Fruit fly (Drosophila melanogaster) whole organism, prepupa: ENCODE results near the gene Cyp12c1.

Experiments
- Blimp-1 ChIP-seq: fragments of 200-800 bp; sonication (Bioruptor generic); optimal IDR thresholded peaks from 3 replicates; lab custom pipeline; 2017; ENCODE audit warnings: missing biosample characterization, missing genetic modification characterization, mild to moderate bottlenecking, moderate library complexity, missing genetic modification reagents
- CG10669 ChIP-seq: fragments of 200-800 bp; sonication (Bioruptor generic); optimal IDR thresholded peaks from 3 replicates; lab custom pipeline; 2018; ENCODE audit warnings: missing biosample characterization, mild to moderate bottlenecking, missing genetic modification characterization, moderate library complexity
- CG11762 ChIP-seq: fragments of 200-800 bp; sonication (Bioruptor generic); optimal IDR thresholded peaks from 3 replicates; lab custom pipeline; 2016; ENCODE audit warnings: missing biosample characterization, missing genetic modification characterization; ENCODE audit not compliant: insufficient read depth
- CG11902 ChIP-seq: fragments of 200-800 bp; sonication (Bioruptor generic); optimal IDR thresholded peaks from 3 replicates; lab custom pipeline; 2016; ENCODE audit warnings: missing biosample characterization, missing genetic modification characterization
- CG15336 ChIP-seq: fragments of 200-800 bp; sonication (Bioruptor generic); IDR thresholded peaks from 2 replicates; pipeline ENCODE4 v1.3.6; 2022; ENCODE audit warnings: missing biosample characterization, missing genetic modification characterization
- CG16779 ChIP-seq: fragments of 200-800 bp; sonication (Bioruptor generic); optimal IDR thresholded peaks from 3 replicates; lab custom pipeline; 2017; ENCODE audit warnings: missing biosample characterization, mild to moderate bottlenecking, missing genetic modification characterization
- CG3032 ChIP-seq: fragments of 200-800 bp; optimal IDR thresholded peaks from 2 replicates; lab custom pipeline; 2019; ENCODE audit warnings: missing biosample characterization, mild to moderate bottlenecking, missing genetic modification characterization, moderate library complexity
- CG31627 ChIP-seq: fragments of 200-800 bp; sonication (Bioruptor generic); optimal IDR thresholded peaks from 3 replicates; lab custom pipeline; 2016; ENCODE audit warnings: missing biosample characterization, missing genetic modification characterization
- CG3919 ChIP-seq: fragments of 200-800 bp; sonication (Bioruptor generic); optimal IDR thresholded peaks from 3 replicates; lab custom pipeline; 2016; ENCODE audit warnings: missing biosample characterization, missing genetic modification characterization
- CG4318 ChIP-seq: fragments of 200-800 bp; sonication (Bioruptor generic); optimal IDR thresholded peaks from 3 replicates; lab custom pipeline; 2017; ENCODE audit warnings: missing biosample characterization, mild to moderate bottlenecking, missing genetic modification characterization
- CG6163 ChIP-seq: fragments of 200-800 bp; sonication (Bioruptor generic); IDR thresholded peaks from 3 replicates; pipeline ENCODE4 v1.3.6; 2022; ENCODE audit warnings: missing biosample characterization, missing genetic modification characterization
- CG6276 ChIP-seq: fragments of 200-800 bp; sonication (Bioruptor generic); optimal IDR thresholded peaks from 2 replicates; lab custom pipeline; 2017; ENCODE audit warnings: missing biosample characterization, mild to moderate bottlenecking, missing genetic modification characterization
- CG6792 ChIP-seq: fragments of 200-800 bp; sonication (Bioruptor generic); optimal IDR thresholded peaks from 3 replicates; lab custom pipeline; 2016; ENCODE audit warnings: missing biosample characterization, missing genetic modification characterization
- CG6808 ChIP-seq: fragments of 200-800 bp; sonication (Bioruptor generic); optimal IDR thresholded peaks from 3 replicates; lab custom pipeline; 2017; ENCODE audit warnings: missing biosample characterization, missing genetic modification characterization, mild to moderate bottlenecking, moderate library complexity, missing genetic modification reagents
- CG7368 ChIP-seq: fragments of 200-800 bp; sonication (Bioruptor generic); optimal IDR thresholded peaks from 3 replicates; lab custom pipeline; 2016; ENCODE audit warnings: missing biosample characterization, missing genetic modification characterization
- CG8119 ChIP-seq: fragments of 200-800 bp; sonication (Bioruptor generic); IDR thresholded peaks from 3 replicates; pipeline ENCODE4 v1.3.6; 2022; ENCODE audit warnings: missing biosample characterization, missing genetic modification characterization
- CG8319 ChIP-seq: fragments of 200-800 bp; sonication (Bioruptor generic); optimal IDR thresholded peaks from 3 replicates; lab custom pipeline; 2016; ENCODE audit warnings: missing biosample characterization, missing genetic modification characterization
- Eip78C ChIP-seq: fragments of 200-800 bp; sonication (Bioruptor generic); peaks from one replicate; lab custom pipeline; 2016; ENCODE audit warnings: missing biosample characterization, missing genetic modification characterization
- Ets21C ChIP-seq: fragments of 200-800 bp; sonication (Bioruptor generic); optimal IDR thresholded peaks from 3 replicates; lab custom pipeline; 2016; ENCODE audit warnings: missing biosample characterization, missing genetic modification characterization
- Ets96B ChIP-seq: fragments of 200-800 bp; optimal IDR thresholded peaks from 2 replicates; lab custom pipeline; 2019; ENCODE audit warnings: missing biosample characterization, mild to moderate bottlenecking, missing genetic modification characterization, moderate library complexity
- Gug ChIP-seq: fragments of 200-800 bp; sonication (Bioruptor generic); IDR thresholded peaks from 2 replicates; pipeline ENCODE4 v1.3.6; 2022; ENCODE audit warnings: missing biosample characterization, missing genetic modification characterization
- Hr38 ChIP-seq: sonication (Bioruptor generic); optimal IDR thresholded peaks from 2 replicates; lab custom pipeline; 2016; ENCODE audit warnings: missing biosample characterization, missing genetic modification characterization
- Hr39 ChIP-seq: fragments of 200-800 bp; sonication (Bioruptor generic); optimal IDR thresholded peaks from 2 replicates; lab custom pipeline; 2016; ENCODE audit warnings: missing biosample characterization, missing genetic modification characterization
- Sox14 ChIP-seq: fragments of 200-800 bp; sonication (Bioruptor generic); optimal IDR thresholded peaks from 3 replicates; lab custom pipeline; 2016; ENCODE audit warnings: missing biosample characterization, missing genetic modification characterization
- achi ChIP-seq: fragments of 200-800 bp; sonication (Bioruptor generic); optimal IDR thresholded peaks from 3 replicates; lab custom pipeline; 2016; ENCODE audit warnings: missing biosample characterization, missing genetic modification characterization
- cyc ChIP-seq: fragments of 200-800 bp; sonication (Bioruptor generic); optimal IDR thresholded peaks from 3 replicates; lab custom pipeline; 2016; ENCODE audit warnings: missing biosample characterization, missing genetic modification characterization
- dsx ChIP-seq: fragments of 200-800 bp; optimal IDR thresholded peaks from 3 replicates; lab custom pipeline; 2019; ENCODE audit warnings: missing biosample characterization, mild to moderate bottlenecking, missing genetic modification characterization, moderate library complexity; ENCODE audit not compliant: poor library complexity, severe bottlenecking
- esn ChIP-seq: fragments of 200-800 bp; sonication (Bioruptor generic); optimal IDR thresholded peaks from 2 replicates; lab custom pipeline; 2016; ENCODE audit warnings: missing biosample characterization, mild to moderate bottlenecking, missing genetic modification characterization, moderate library complexity
- fkh ChIP-seq: fragments of 200-800 bp; sonication (Bioruptor generic); optimal IDR thresholded peaks from 3 replicates; lab custom pipeline; 2017; ENCODE audit warnings: missing biosample characterization, mild to moderate bottlenecking, missing genetic modification characterization, moderate library complexity
- pdm3 ChIP-seq: fragments of 200-800 bp; sonication (Bioruptor generic); optimal IDR thresholded peaks from 3 replicates; lab custom pipeline; 2016; ENCODE audit warnings: missing biosample characterization, missing genetic modification characterization
- spab ChIP-seq: fragments of 200-800 bp; sonication (Bioruptor generic); optimal IDR thresholded peaks from 2 replicates; lab custom pipeline; 2017; ENCODE audit warnings: missing biosample characterization, mild to moderate bottlenecking, missing genetic modification characterization, missing genetic modification reagents
- svp ChIP-seq: fragments of 200-800 bp; sonication (Bioruptor generic); peaks from one replicate; lab custom pipeline; 2016; ENCODE audit warnings: missing biosample characterization, missing genetic modification characterization
- vri ChIP-seq: fragments of 200-800 bp; sonication (Bioruptor generic); optimal IDR thresholded peaks from 3 replicates; lab custom pipeline; 2016; ENCODE audit warnings: missing biosample characterization, mild to moderate bottlenecking, missing genetic modification characterization

The Cyp12c1 gene

DNA sequence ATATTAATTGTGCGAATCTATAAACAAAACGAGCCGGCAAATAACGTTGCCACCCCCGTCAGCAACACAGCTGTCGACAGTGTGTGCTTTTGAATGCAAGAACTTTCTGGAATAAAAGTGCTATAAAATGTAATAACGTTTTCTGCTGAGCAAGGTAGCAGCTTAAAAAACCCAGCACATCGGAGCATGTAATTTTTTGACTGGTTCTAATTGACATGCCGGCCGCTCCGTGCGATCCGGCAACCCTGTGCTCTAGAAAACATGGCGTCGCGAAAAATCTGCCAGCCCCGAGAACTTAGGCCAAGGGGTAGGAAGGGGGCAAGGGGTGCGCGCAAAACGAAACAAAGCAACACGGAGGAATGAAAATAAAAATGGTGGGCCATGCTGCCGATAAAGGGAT lies 13.9 kb downstream of the Cyp12c1 start (continued):
- TF ChIP-seq spab (no peak), Ets21C (GFP tag; lab: Kevin White, UChicago) (no peak), CG8319 (GFP tag; lab: Kevin White, UChicago) (no peak), CG31627 (GFP tag; lab: Kevin White, UChicago) (peak; percentile 35), cyc (GFP tag; lab: Kevin White, UChicago) (peak; percentile 34)

DNA sequence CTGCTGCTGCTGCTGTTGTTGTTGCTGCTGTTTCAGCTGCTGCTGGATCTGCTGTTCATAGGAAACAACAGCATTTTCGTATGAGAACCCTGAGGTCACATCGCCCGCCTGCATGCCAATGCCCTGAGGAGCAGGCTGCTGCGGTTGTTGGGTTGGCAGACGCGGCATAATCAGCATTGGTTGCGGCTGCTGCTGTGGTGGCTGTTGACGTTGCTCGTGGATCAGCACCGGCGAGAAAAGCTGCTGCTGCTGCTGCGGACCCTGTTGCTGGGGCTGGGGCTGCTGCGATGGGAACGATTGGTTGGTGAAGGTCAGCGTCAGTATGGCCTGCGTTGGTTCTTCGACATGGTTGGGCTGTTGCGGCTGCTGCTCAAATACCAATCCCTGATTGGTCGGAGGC lies 16.2 kb downstream of the Cyp12c1 start:
- peak; percentile 94 for TF ChIP-seq svp (GFP tag; lab: Kevin White, UChicago)
- TF ChIP-seq CG6276 (GFP tag; lab: Kevin White, UChicago) = no peak

DNA sequence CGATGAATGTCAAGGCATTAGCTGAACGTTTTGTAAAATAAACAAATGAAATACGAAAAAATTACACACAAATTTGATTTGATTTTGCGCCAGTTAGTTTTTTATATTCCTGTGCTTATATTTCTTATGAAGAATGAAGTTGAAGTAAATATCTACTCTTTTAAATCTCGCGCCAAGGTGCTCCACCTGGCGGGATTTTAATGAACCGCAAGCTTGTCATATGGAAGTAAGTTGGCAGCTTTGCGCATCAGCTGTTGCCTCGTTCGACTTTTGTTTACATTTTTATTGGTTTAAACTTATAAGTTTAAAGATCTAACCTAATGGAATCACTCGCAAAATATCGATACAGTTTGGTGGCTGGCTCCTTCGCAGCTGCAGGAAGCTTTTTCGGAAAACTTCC lies 19.0 kb downstream of the Cyp12c1 start, which contains the start of gene CG42495:
CG42495 (plus strand) TSS at position 247 of the 400 bp plus-strand sequence.
- TF ChIP-seq Hr38 (GFP tag; lab: Kevin White, UChicago) (no peak), Gug (GFP tag; lab: Robert Waterston, UW) (no peak), CG3032 (no peak), CG11902 (GFP tag; lab: Kevin White, UChicago) (no peak), achi (GFP tag; lab: Kevin White, UChicago) (peak; percentile 11), CG16779 (tag; lab: Kevin White, UChicago) (no peak), CG8119 (no peak), svp (GFP tag; lab: Kevin White, UChicago) (peak; percentile 79), spab (no peak), esn (GFP tag; lab: Kevin White, UChicago) (peak; percentile 7), fkh (GFP tag; lab: Kevin White, UChicago) (peak; percentile 87), CG15336 (GFP tag; lab: Robert Waterston, UW) (no peak), vri (GFP tag; lab: Kevin White, UChicago) (no peak), CG6808 (GFP tag; lab: Kevin White, UChicago) (no peak), Blimp-1 (no peak), CG4318 (no peak), dsx (no peak), Hr39 (GFP tag; lab: Kevin White, UChicago) (no peak), Sox14 (GFP tag; lab: Kevin White, UChicago) (peak; percentile 45), Eip78C (GFP tag; lab: Kevin White, UChicago) (peak; percentile 45), CG31627 (GFP tag; lab: Kevin White, UChicago) (no peak), cyc (GFP tag; lab: Kevin White, UChicago) (peak; percentile 2), pdm3 (GFP tag; lab: Kevin White, UChicago) (no peak), CG11762 (GFP tag; lab: Kevin White, UChicago) (no peak), Ets96B (no peak), CG3919 (GFP tag; lab: Kevin White, UChicago) (no peak), CG6163 (no peak)

DNA sequence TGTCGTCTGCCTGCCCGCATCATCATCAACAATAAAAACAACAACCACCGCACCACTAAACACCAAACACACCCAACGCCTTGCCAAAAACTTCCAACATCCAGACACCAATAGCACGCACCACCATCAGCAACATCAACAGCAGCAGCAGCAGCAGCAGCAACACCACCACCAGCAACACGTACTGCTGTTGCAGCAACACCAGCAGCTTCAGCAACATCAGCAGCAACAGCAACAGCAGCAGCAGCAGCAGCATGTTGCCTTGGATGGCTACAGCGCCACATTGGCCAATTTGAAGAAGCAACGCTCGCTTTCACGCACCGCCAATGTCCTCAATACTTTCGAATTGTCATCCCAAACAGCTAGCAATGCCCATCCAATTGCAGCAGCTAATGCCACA lies 20.5 kb downstream of the Cyp12c1 start:
- TF ChIP-seq Hr39 (GFP tag; lab: Kevin White, UChicago) (no peak), CG10669 (GFP tag; lab: Kevin White, UChicago) (no peak), CG6792 (GFP tag; lab: Kevin White, UChicago) (no peak), CG7368 (GFP tag; lab: Kevin White, UChicago) (no peak), CG3919 (GFP tag; lab: Kevin White, UChicago) (peak; percentile 35)

DNA sequence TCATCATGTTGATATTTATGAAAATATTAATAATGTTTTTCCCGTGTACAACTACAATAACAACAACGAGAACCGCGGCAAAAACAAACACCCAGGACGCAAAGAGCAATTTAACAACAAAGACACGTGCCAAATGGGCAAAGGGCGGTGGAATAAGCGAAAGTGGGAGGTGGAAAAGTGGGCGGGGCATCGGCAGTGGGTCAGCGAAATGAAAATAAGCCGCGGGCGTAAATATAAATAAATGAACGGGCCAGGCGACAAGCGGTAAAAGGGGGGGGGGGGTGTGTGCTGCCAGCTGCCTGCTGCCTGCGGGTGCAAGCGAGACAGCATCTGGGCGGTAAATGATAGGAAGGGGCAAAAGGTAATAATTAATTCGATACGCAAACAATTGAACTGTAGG lies 32.4 kb downstream of the Cyp12c1 start:
- peak; percentile 10 for TF ChIP-seq fkh (GFP tag; lab: Kevin White, UChicago)
- TF ChIP-seq achi (GFP tag; lab: Kevin White, UChicago) = no peak
- peak; percentile 30 for TF ChIP-seq Eip78C (GFP tag; lab: Kevin White, UChicago)
